Fruit fly (Drosophila melanogaster) whole organism, wandering third instar larva: Measurements from ENCODE around the gene CG17738.

ENCODE experiments used
- Abd-B ChIP-seq: fragments of >200 bp; optimal IDR thresholded peaks from 2 replicates; lab custom pipeline; 2017; ENCODE audit warnings: missing biosample characterization, missing genetic modification characterization
- CG9705 ChIP-seq: fragments of 200-800 bp; sonication (Bioruptor generic); optimal IDR thresholded peaks from 2 replicates; lab custom pipeline; 2018; ENCODE audit warnings: missing biosample characterization, mild to moderate bottlenecking, missing genetic modification characterization
- Dfd ChIP-seq: fragments of >200 bp; optimal IDR thresholded peaks from 2 replicates; lab custom pipeline; 2017; ENCODE audit warnings: missing biosample characterization, missing genetic modification characterization
- Hr83 ChIP-seq: fragments of 200-300 bp; sonication (Bioruptor generic); optimal IDR thresholded peaks from 2 replicates; lab custom pipeline; 2016; ENCODE audit warnings: missing biosample characterization, mild to moderate bottlenecking, missing genetic modification characterization, moderate library complexity; ENCODE audit not compliant: poor library complexity, severe bottlenecking
- Mio ChIP-seq: sonication (Bioruptor generic); optimal IDR thresholded peaks from 2 replicates; lab custom pipeline; 2016; ENCODE audit warnings: missing biosample characterization, missing genetic modification characterization
- Rel ChIP-seq, 2 experiments: fragments of 200-800 bp; sonication (Bioruptor generic) in 1 of 2; optimal IDR thresholded peaks; 2 replicates in 1 of 2; 3 replicates in 1 of 2; lab custom pipeline; 2016 to 2019; ENCODE audit warnings: mild to moderate bottlenecking in 2 of 2, missing biosample characterization in 2 of 2, missing genetic modification characterization in 2 of 2, moderate library complexity in 1 of 2
- Vsx2 ChIP-seq: fragments of 200-300, 225-300 bp; sonication (Bioruptor generic); optimal IDR thresholded peaks from 2 replicates; lab custom pipeline; 2018; ENCODE audit warnings: missing biosample characterization, missing genetic modification characterization; ENCODE audit not compliant: partially characterized antibody
- br ChIP-seq: fragments of 200-800 bp; sonication (Bioruptor generic); optimal IDR thresholded peaks from 2 replicates; lab custom pipeline; 2016; ENCODE audit warnings: missing biosample characterization, missing genetic modification characterization
- dmrt93B ChIP-seq: fragments of 200-800 bp; sonication (Bioruptor generic); optimal IDR thresholded peaks from 2 replicates; lab custom pipeline; 2018; ENCODE audit warnings: missing biosample characterization, mild to moderate bottlenecking, missing genetic modification characterization
- foxo ChIP-seq, 2 experiments: fragments of 200-800 bp; sonication (Bioruptor generic); optimal IDR thresholded peaks; 2 replicates in 1 of 2; 3 replicates in 1 of 2; lab custom pipeline; 2016 to 2017; ENCODE audit warnings: missing biosample characterization in 2 of 2, missing genetic modification characterization in 2 of 2
- fru ChIP-seq: fragments of 200-800 bp; sonication (Bioruptor generic); optimal IDR thresholded peaks from 3 replicates; lab custom pipeline; 2016; ENCODE audit warnings: missing biosample characterization, mild to moderate bottlenecking, missing genetic modification characterization
- psq ChIP-seq: fragments of 200-800 bp; sonication (Bioruptor generic); optimal IDR thresholded peaks from 3 replicates; lab custom pipeline; 2017; ENCODE audit warnings: missing biosample characterization, mild to moderate bottlenecking, missing genetic modification characterization, moderate library complexity
- rgr ChIP-seq: fragments of 200-800 bp; sonication (Bioruptor generic); optimal IDR thresholded peaks from 3 replicates; lab custom pipeline; 2016; ENCODE audit warnings: missing biosample characterization, mild to moderate bottlenecking, missing genetic modification characterization

dm6 chr3R:12316420-12316819 is 45.7 kb downstream of the CG17738 start:
- TF ChIP-seq Hr83 (GFP tag; lab: Kevin White, UChicago), result no peak
- no peak for TF ChIP-seq psq (GFP tag; lab: Kevin White, UChicago)
- TF ChIP-seq Mio (GFP tag; lab: Kevin White, UChicago), result no peak
- TF ChIP-seq dmrt93B (GFP tag; lab: Kevin White, UChicago), result no peak
- no peak for TF ChIP-seq Dfd (GFP tag; lab: Kevin White, UChicago)
- no peak for TF ChIP-seq fru (GFP tag; lab: Kevin White, UChicago)
- TF ChIP-seq CG9705 (GFP tag; lab: Kevin White, UChicago), result no peak
- TF ChIP-seq foxo (GFP tag; optimal IDR thresholded peaks at IDR 0.05; lab: Kevin White, UChicago), result no peak
- no peak for TF ChIP-seq Vsx2 (GFP tag; lab: Kevin White, UChicago)
- no peak for TF ChIP-seq rgr (GFP tag; lab: Kevin White, UChicago)
- no peak for TF ChIP-seq Abd-B
- TF ChIP-seq Rel (GFP tag; optimal IDR thresholded peaks at IDR 0.05; lab: Kevin White, UChicago), result no peak
- TF ChIP-seq Rel (tag; optimal IDR thresholded peaks at IDR 0.05; lab: Kevin White, UChicago), result no peak
- no peak for TF ChIP-seq br (GFP tag; lab: Kevin White, UChicago)
